Fruit fly (Drosophila melanogaster) whole organism, pupa: Measurements from ENCODE around the gene cyr.

Experiments
- CG10348 ChIP-seq: fragments of 200-800 bp; sonication (Bioruptor generic); IDR thresholded peaks from 2 replicates; pipeline ENCODE4 v1.3.6; 2022; ENCODE audit warnings: missing biosample characterization, missing genetic modification characterization
- CG12605 ChIP-seq: fragments of 200-800 bp; sonication (Bioruptor generic); IDR thresholded peaks from 2 replicates; pipeline ENCODE4 v1.3.6; 2022; ENCODE audit warnings: missing biosample characterization, missing genetic modification characterization
- CG17806 ChIP-seq: fragments of 200-800 bp; sonication (Bioruptor generic); optimal IDR thresholded peaks from 2 replicates; lab custom pipeline; 2018; ENCODE audit warnings: missing biosample characterization, mild to moderate bottlenecking, missing genetic modification characterization, moderate library complexity

- TF ChIP-seq CG12605 (GFP tag; lab: Robert Waterston, UW) (no peak), CG17806 (tag; lab: Kevin White, UChicago) (no peak), CG10348 (GFP tag; lab: Robert Waterston, UW) (no peak)
Observed at dm6 chrX:8152077-8152476, 16.6 kb upstream of the cyr start, which contains the start of gene Gbeta5.
